Fruit fly (Drosophila melanogaster) whole organism, embryonic: ENCODE results near the gene CG7140.
A peak's percentile ranks its signal among the peaks of the same experiment; 100 is the strongest.

Experiments used
- B-H1 ChIP-seq: fragments of 200-800 bp; sonication (Bioruptor generic); IDR thresholded peaks from 3 replicates; pipeline ENCODE4 v1.3.6; 2022; ENCODE audit warnings: missing biosample characterization, missing genetic modification characterization
- C15 ChIP-seq: fragments of 200-800 bp; sonication (Bioruptor generic); IDR thresholded peaks from 3 replicates; pipeline ENCODE4 v1.3.6; 2022; ENCODE audit warnings: missing biosample characterization, missing genetic modification characterization
- CG10321 ChIP-seq: fragments of 200-800 bp; sonication (Bioruptor generic); IDR thresholded peaks from 2 replicates; pipeline ENCODE4 v1.3.6; 2022; ENCODE audit warnings: missing biosample characterization, missing genetic modification characterization
- CG10543 ChIP-seq: fragments of 200-800 bp; sonication (Bioruptor generic); optimal IDR thresholded peaks from 3 replicates; lab custom pipeline; 2017; ENCODE audit warnings: missing biosample characterization, mild to moderate bottlenecking, missing genetic modification characterization, moderate library complexity
- CG10959 ChIP-seq: fragments of 200-800 bp; sonication (Bioruptor generic); IDR thresholded peaks from 2 replicates; pipeline ENCODE4 v1.3.6; 2022; ENCODE audit warnings: missing biosample characterization, missing genetic modification characterization
- CG11560 ChIP-seq: fragments of 200-800 bp; sonication (Bioruptor generic); IDR thresholded peaks from 3 replicates; pipeline ENCODE4 v1.3.6; 2022; ENCODE audit warnings: missing biosample characterization, missing genetic modification characterization
- CG11695 ChIP-seq: fragments of 200-800 bp; sonication (Bioruptor generic); IDR thresholded peaks from 3 replicates; pipeline ENCODE4 v1.3.6; 2022; ENCODE audit warnings: missing biosample characterization, missing genetic modification characterization
- CG12299 ChIP-seq: fragments of 200-800 bp; sonication (Bioruptor generic); optimal IDR thresholded peaks from 2 replicates; lab custom pipeline; 2018; ENCODE audit warnings: missing biosample characterization, mild to moderate bottlenecking, missing genetic modification characterization
- CG12744 ChIP-seq: fragments of 200-800 bp; sonication (Bioruptor generic); optimal IDR thresholded peaks from 2 replicates; lab custom pipeline; 2016; ENCODE audit warnings: missing biosample characterization, missing genetic modification characterization
- CG14014 ChIP-seq: fragments of 200-800 bp; sonication (Bioruptor generic); IDR thresholded peaks from 2 replicates; pipeline ENCODE4 v1.3.6; 2022; ENCODE audit warnings: missing biosample characterization, missing genetic modification characterization
- CG14710 ChIP-seq: fragments of 200-800 bp; sonication (Bioruptor generic); optimal IDR thresholded peaks from 3 replicates; lab custom pipeline; 2019; ENCODE audit warnings: missing biosample characterization, mild to moderate bottlenecking, missing genetic modification characterization, moderate library complexity
- CG1603 ChIP-seq: fragments of 200-800 bp; sonication (Bioruptor generic); optimal IDR thresholded peaks from 2 replicates; lab custom pipeline; 2019; ENCODE audit warnings: missing biosample characterization, mild to moderate bottlenecking, missing genetic modification characterization, moderate library complexity
- CG2875 ChIP-seq: fragments of 200-800 bp; sonication (Bioruptor generic); optimal IDR thresholded peaks from 2 replicates; lab custom pipeline; 2017; ENCODE audit warnings: missing biosample characterization, mild to moderate bottlenecking, missing genetic modification characterization, missing genetic modification reagents
- CG30403 ChIP-seq: fragments of 200-800 bp; sonication (Bioruptor generic); optimal IDR thresholded peaks from 3 replicates; lab custom pipeline; 2016; ENCODE audit warnings: missing biosample characterization, missing genetic modification characterization
- CG30431 ChIP-seq: fragments of 200-800 bp; sonication (Bioruptor generic); optimal IDR thresholded peaks from 2 replicates; lab custom pipeline; 2017; ENCODE audit warnings: missing biosample characterization, missing genetic modification characterization
- CG31365 ChIP-seq: fragments of 200-800 bp; sonication (Bioruptor generic); optimal IDR thresholded peaks from 2 replicates; lab custom pipeline; 2018; ENCODE audit warnings: missing biosample characterization, mild to moderate bottlenecking, missing genetic modification characterization
- CG32772 ChIP-seq: fragments of 200-800 bp; sonication (Bioruptor generic); IDR thresholded peaks from 2 replicates; pipeline ENCODE4 v1.3.6; 2022; ENCODE audit warnings: missing biosample characterization, missing genetic modification characterization
- CG3838 ChIP-seq: fragments of 200-800 bp; sonication (Bioruptor generic); optimal IDR thresholded peaks from 3 replicates; lab custom pipeline; 2016; ENCODE audit warnings: missing biosample characterization, missing genetic modification characterization
- CG6654 ChIP-seq: fragments of 200-800 bp; sonication (Bioruptor generic); optimal IDR thresholded peaks from 2 replicates; lab custom pipeline; 2017; ENCODE audit warnings: missing biosample characterization, mild to moderate bottlenecking, missing genetic modification characterization
- CG7963 ChIP-seq: fragments of 200-800 bp; sonication (Bioruptor generic); IDR thresholded peaks from 3 replicates; pipeline ENCODE4 v1.3.6; 2022; ENCODE audit warnings: missing biosample characterization, missing genetic modification characterization; ENCODE audit not compliant: partially characterized antibody
- CG8290 ChIP-seq, 3 experiments: fragments of 200-800 bp; sonication (Bioruptor generic); optimal IDR thresholded peaks; 2 replicates each; lab custom pipeline; 2016 to 2019; ENCODE audit warnings: missing biosample characterization in 3 of 3, missing genetic modification characterization in 3 of 3, mild to moderate bottlenecking in 2 of 3, moderate library complexity in 1 of 3
- CG9215 ChIP-seq: fragments of 200-800 bp; sonication (Bioruptor generic); IDR thresholded peaks from 2 replicates; pipeline ENCODE4 v1.3.6; 2022; ENCODE audit warnings: missing biosample characterization, missing genetic modification characterization
- D ChIP-seq, 2 experiments: fragments of 200-800 bp in 1 of 2; fragments of >200 bp in 1 of 2; sonication (Bioruptor generic) in 1 of 2; optimal IDR thresholded peaks; 2 replicates in 1 of 2; 3 replicates in 1 of 2; lab custom pipeline; 2017; ENCODE audit warnings: mild to moderate bottlenecking in 1 of 2, missing biosample characterization in 1 of 2, missing genetic modification characterization in 1 of 2, missing genetic modification reagents in 1 of 2
- D19B ChIP-seq: fragments of 200-800 bp; sonication (Bioruptor generic); optimal IDR thresholded peaks from 2 replicates; lab custom pipeline; 2017; ENCODE audit warnings: missing biosample characterization, mild to moderate bottlenecking, missing genetic modification characterization
- Doc3 ChIP-seq: fragments of 200-800 bp; sonication (Bioruptor generic); IDR thresholded peaks from 3 replicates; pipeline ENCODE4 v1.3.6; 2022; ENCODE audit warnings: missing biosample characterization, missing genetic modification characterization; ENCODE audit not compliant: partially characterized antibody
- HHEX ChIP-seq: fragments of 200-800 bp; sonication (Bioruptor generic); optimal IDR thresholded peaks from 3 replicates; lab custom pipeline; 2017; ENCODE audit warnings: missing biosample characterization, mild to moderate bottlenecking, missing genetic modification characterization, missing genetic modification reagents
- MTF-1 ChIP-seq: fragments of 200-800 bp; sonication (Bioruptor generic); optimal IDR thresholded peaks from 2 replicates; lab custom pipeline; 2018; ENCODE audit warnings: missing biosample characterization, mild to moderate bottlenecking, missing genetic modification characterization, borderline replicate concordance
- Six4 ChIP-seq: fragments of 200-800 bp; sonication (Bioruptor generic); optimal IDR thresholded peaks from 2 replicates; lab custom pipeline; 2016; ENCODE audit warnings: missing biosample characterization, missing genetic modification characterization
- Taf1 ChIP-seq: fragments of 200-800 bp; sonication (Bioruptor generic); IDR thresholded peaks from 2 replicates; pipeline ENCODE4 v1.3.6; 2022; ENCODE audit warnings: missing biosample characterization, missing genetic modification characterization
- YL-1 ChIP-seq: fragments of 200-800 bp; sonication (Bioruptor generic); optimal IDR thresholded peaks from 3 replicates; lab custom pipeline; 2017; ENCODE audit warnings: missing biosample characterization, mild to moderate bottlenecking, missing genetic modification characterization
- bcd ChIP-seq: fragments of 200-800 bp; sonication (Bioruptor generic); optimal IDR thresholded peaks from 2 replicates; lab custom pipeline; 2017; ENCODE audit warnings: missing biosample characterization, mild to moderate bottlenecking, missing genetic modification characterization
- cad ChIP-seq: fragments of >200 bp; optimal IDR thresholded peaks from 2 replicates; lab custom pipeline; 2017; ENCODE audit warnings: missing biosample characterization, missing genetic modification characterization
- crol ChIP-seq: fragments of 200-800 bp; sonication (Bioruptor generic); IDR thresholded peaks from 2 replicates; pipeline ENCODE4 v1.3.6; 2022; ENCODE audit warnings: missing biosample characterization, missing genetic modification characterization
- crp ChIP-seq, 2 experiments: fragments of 200-800 bp; sonication (Bioruptor generic); optimal IDR thresholded peaks; 2 replicates in 1 of 2; 3 replicates in 1 of 2; lab custom pipeline; 2017; ENCODE audit warnings: missing biosample characterization in 2 of 2, missing genetic modification characterization in 2 of 2, mild to moderate bottlenecking in 1 of 2, moderate library complexity in 1 of 2
- h ChIP-seq: fragments of >200 bp; optimal IDR thresholded peaks from 2 replicates; lab custom pipeline; 2017
- ham ChIP-seq: fragments of 200-800 bp; sonication (Bioruptor generic); IDR thresholded peaks from 2 replicates; pipeline ENCODE4 v1.3.6; 2022; ENCODE audit warnings: missing biosample characterization, missing genetic modification characterization
- hth ChIP-seq: fragments of >200 bp; optimal IDR thresholded peaks from 2 replicates; lab custom pipeline; 2017; ENCODE audit warnings: inconsistent platforms
- kah ChIP-seq: fragments of 200-800 bp; sonication (Bioruptor generic); optimal IDR thresholded peaks from 2 replicates; lab custom pipeline; 2018; ENCODE audit warnings: missing biosample characterization, mild to moderate bottlenecking, missing genetic modification characterization
- luna ChIP-seq: fragments of 200-800 bp; sonication (Bioruptor generic); optimal IDR thresholded peaks from 2 replicates; lab custom pipeline; 2016; ENCODE audit warnings: missing biosample characterization, missing genetic modification characterization
- psq ChIP-seq: fragments of 200-800 bp; sonication (Bioruptor generic); optimal IDR thresholded peaks from 2 replicates; lab custom pipeline; 2017; ENCODE audit warnings: missing biosample characterization, missing genetic modification characterization
- ranshi ChIP-seq: fragments of 200-800 bp; sonication (Bioruptor generic); IDR thresholded peaks from 2 replicates; pipeline ENCODE4 v1.3.6; 2022; ENCODE audit warnings: missing biosample characterization, missing genetic modification characterization
- run ChIP-seq: fragments of 200-800 bp; sonication (Bioruptor generic); optimal IDR thresholded peaks from 3 replicates; lab custom pipeline; 2018; ENCODE audit warnings: missing biosample characterization, mild to moderate bottlenecking, missing genetic modification characterization
- shn ChIP-seq: fragments of 200-800 bp; sonication (Bioruptor generic); optimal IDR thresholded peaks from 3 replicates; lab custom pipeline; 2016; ENCODE audit warnings: missing biosample characterization, missing genetic modification characterization
- slou ChIP-seq: fragments of 200-800 bp; sonication (Bioruptor generic); optimal IDR thresholded peaks from 3 replicates; lab custom pipeline; 2016; ENCODE audit warnings: missing biosample characterization, missing genetic modification characterization
- sob ChIP-seq: fragments of 200-800 bp; sonication (Bioruptor generic); IDR thresholded peaks from 2 replicates; pipeline ENCODE4 v1.3.6; 2022; ENCODE audit warnings: missing biosample characterization, missing genetic modification characterization
- tio ChIP-seq: fragments of 200-800 bp; sonication (Bioruptor generic); optimal IDR thresholded peaks from 2 replicates; lab custom pipeline; 2017; ENCODE audit warnings: missing biosample characterization, missing genetic modification characterization, inconsistent platforms
- trem ChIP-seq: fragments of 200-800 bp; optimal IDR thresholded peaks from 3 replicates; lab custom pipeline; 2019; ENCODE audit warnings: missing biosample characterization, mild to moderate bottlenecking, missing genetic modification characterization, moderate library complexity
- trh ChIP-seq: fragments of 200-800 bp; sonication (Bioruptor generic); optimal IDR thresholded peaks from 2 replicates; lab custom pipeline; 2016; ENCODE audit warnings: missing biosample characterization, missing genetic modification characterization

Gene CG7140

DNA sequence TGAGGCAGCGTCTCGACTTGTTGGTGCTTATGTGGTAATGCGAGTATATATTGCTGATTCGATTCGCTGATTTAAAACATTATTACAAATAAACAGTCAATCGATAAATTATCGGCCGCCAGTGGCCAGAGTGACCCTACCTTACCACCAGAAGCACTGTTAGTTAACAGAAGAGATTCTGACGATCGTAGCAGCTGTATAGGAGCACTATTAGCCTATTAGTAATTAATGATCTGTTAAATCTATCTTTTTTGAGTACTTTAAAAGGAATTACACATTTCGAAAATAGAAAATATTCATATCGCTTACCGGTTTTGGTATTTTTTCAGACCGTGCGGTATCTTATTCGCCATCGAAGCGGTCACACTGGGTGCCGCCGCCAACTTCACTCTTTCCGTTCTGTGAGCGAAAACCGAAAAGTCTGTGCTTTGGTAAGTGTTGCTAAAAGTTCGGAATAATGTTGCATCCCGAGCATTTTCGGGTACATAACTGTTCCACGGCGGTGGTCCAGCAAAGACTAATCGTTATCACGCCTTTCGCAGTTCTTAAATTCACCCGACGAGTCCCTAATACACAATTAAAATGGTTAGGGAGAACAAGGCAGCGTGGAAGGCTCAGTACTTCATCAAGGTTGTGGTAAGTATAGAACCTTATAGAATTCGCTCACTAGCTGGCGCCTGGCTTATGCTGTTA lies 47.7 kb upstream of the CG7140 start, which contains the start of the genes CG7130 and RpLP0 (continued):
- TF ChIP-seq CG11695 (GFP tag; lab: Robert Waterston, UW) = peak; percentile 65; the same call in 2 of the 3 replicates
- 0 out of 3 replicates have a peak, but pooled peaks have one; percentile 56 for TF ChIP-seq C15 (GFP tag; lab: Robert Waterston, UW)
- TF ChIP-seq Taf1 (GFP tag; lab: Robert Waterston, UW) = peak; percentile 42; the same call in 1 of the 2 replicates
- TF ChIP-seq crol (GFP tag; lab: Robert Waterston, UW) = 0 out of 2 replicates have a peak, but pooled peaks have one; percentile 42
- TF ChIP-seq ham (GFP tag; lab: Robert Waterston, UW) = peak; percentile 62; the same call in 1 of the 2 replicates
- peak; percentile 96 for TF ChIP-seq bcd (GFP tag; lab: Kevin White, UChicago)
- peak; percentile 83 for TF ChIP-seq CG30403 (GFP tag; lab: Kevin White, UChicago)
- TF ChIP-seq slou (GFP tag; lab: Kevin White, UChicago) = peak; percentile 86
- peak; percentile 82 for TF ChIP-seq tio
- TF ChIP-seq CG1603 (tag; lab: Kevin White, UChicago) = peak; percentile 93
- peak in 1 of 2 experiments; percentile 65 for TF ChIP-seq crp (GFP tag; optimal IDR thresholded peaks at IDR 0.05; lab: Kevin White, UChicago)
- no peak for TF ChIP-seq h (lab: Kevin White, UChicago)
- TF ChIP-seq CG12744 (GFP tag; lab: Kevin White, UChicago) = peak; percentile 90
- peak; percentile 99 for TF ChIP-seq YL-1
- TF ChIP-seq kah (GFP tag; lab: Kevin White, UChicago) = peak; percentile 87
- TF ChIP-seq CG32772 (GFP tag; lab: Robert Waterston, UW) = peak; percentile 75; the same call in 1 of the 2 replicates
- peak; percentile 29; the same call in 1 of the 2 replicates for TF ChIP-seq CG10959 (GFP tag; lab: Robert Waterston, UW)
- TF ChIP-seq trem (tag; lab: Kevin White, UChicago) = peak; percentile 89
- peak; percentile 81 for TF ChIP-seq CG3838 (GFP tag; lab: Kevin White, UChicago)
- TF ChIP-seq CG6654 (GFP tag; lab: Kevin White, UChicago) = peak; percentile 81
- TF ChIP-seq cad (GFP tag; lab: Kevin White, UChicago) = no peak
- peak; percentile 65; the same call in 1 of the 3 replicates for TF ChIP-seq B-H1
- TF ChIP-seq D (optimal IDR thresholded peaks at IDR 0.05; lab: Kevin White, UChicago) = peak; percentile 31
- TF ChIP-seq D (GFP tag; optimal IDR thresholded peaks at IDR 0.05; lab: Kevin White, UChicago) = peak; percentile 89
- peak; percentile 90 for TF ChIP-seq shn (GFP tag; lab: Kevin White, UChicago)
- peak; percentile 64 for TF ChIP-seq psq (GFP tag; lab: Kevin White, UChicago)
- peak; percentile 91 for TF ChIP-seq CG30431
- TF ChIP-seq D19B (GFP tag; lab: Kevin White, UChicago) = peak; percentile 81
- peak; percentile 82 for TF ChIP-seq CG12299 (tag; lab: Kevin White, UChicago)
- peak; percentile 56 for TF ChIP-seq CG9215 (GFP tag; lab: Robert Waterston, UW)
- TF ChIP-seq Six4 (GFP tag; lab: Kevin White, UChicago) = peak; percentile 82
- no peak for TF ChIP-seq hth
- peak; percentile 95 for TF ChIP-seq HHEX (GFP tag; lab: Kevin White, UChicago)
- TF ChIP-seq CG8290 (GFP tag; optimal IDR thresholded peaks at IDR 0.05; lab: Kevin White, UChicago) = peak; percentile 88
- peak; percentile 92 to 95 for TF ChIP-seq CG8290 (tag; optimal IDR thresholded peaks at IDR 0.05; lab: Kevin White, UChicago)
- peak; percentile 89 for TF ChIP-seq luna (GFP tag; lab: Kevin White, UChicago)
- peak; percentile 93 for TF ChIP-seq CG2875
- peak; percentile 78 for TF ChIP-seq run (tag; lab: Kevin White, UChicago)
- TF ChIP-seq CG10321 (GFP tag; lab: Robert Waterston, UW) = peak; percentile 40; the same call in 1 of the 2 replicates
- peak; percentile 78 for TF ChIP-seq trh (GFP tag; lab: Kevin White, UChicago)
- 0 out of 3 replicates have a peak, but pooled peaks have one; percentile 22 for TF ChIP-seq Doc3
- peak; percentile 79 for TF ChIP-seq ranshi (GFP tag; lab: Robert Waterston, UW)
- no peak for TF ChIP-seq CG7963
- peak; percentile 98 for TF ChIP-seq MTF-1 (GFP tag; lab: Kevin White, UChicago)
- peak; percentile 96 for TF ChIP-seq CG10543
- peak; percentile 80 for TF ChIP-seq CG14014 (GFP tag; lab: Robert Waterston, UW)
- peak; percentile 86 for TF ChIP-seq CG31365 (tag; lab: Kevin White, UChicago)
- peak; percentile 92 for TF ChIP-seq sob (GFP tag; lab: Robert Waterston, UW)
- peak; percentile 95 for TF ChIP-seq CG14710 (tag; lab: Kevin White, UChicago)
- peak; percentile 72; the same call in 1 of the 3 replicates for TF ChIP-seq CG11560 (tag; lab: Robert Waterston, UW)
